Worm (Caenorhabditis elegans): Measurements from ENCODE around the gene cest-17.

Gene cest-17

DNA sequence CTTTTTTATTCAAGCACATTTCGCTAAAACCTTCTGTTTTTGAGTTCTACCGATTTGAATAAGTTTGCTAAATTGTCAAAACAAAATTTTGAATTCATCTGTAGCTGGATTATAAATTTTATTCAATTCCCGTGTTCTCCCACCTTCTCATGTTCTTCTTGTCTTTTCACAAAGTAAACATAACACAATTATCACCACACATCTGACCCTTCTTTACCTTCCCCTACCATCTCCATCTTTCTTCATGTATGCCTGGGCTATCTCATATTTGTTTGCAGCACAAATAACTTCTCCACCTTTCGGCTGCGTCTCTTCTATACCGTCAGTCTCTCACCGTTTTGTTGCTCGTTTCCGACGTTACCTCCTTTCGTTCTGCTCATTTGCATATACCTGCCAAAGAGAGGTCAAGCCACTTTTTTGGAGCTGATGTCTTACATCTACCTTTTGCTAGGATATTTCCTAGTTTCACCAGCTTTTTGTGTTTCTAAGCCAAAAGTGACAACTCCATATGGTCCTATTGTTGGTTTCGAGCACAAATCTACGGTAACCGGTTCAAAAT is at the start of gene cest-17:
Gene cest-17, plus strand, starts transcription at position 248 of the 559 bp plus-strand sequence.
- TF ChIP-seq him-1 (tag; optimal IDR thresholded peaks at IDR 0.05) (no peak), W03F9.2 (tag; optimal IDR thresholded peaks at IDR 0.05) (no peak), dao-5 (tag; optimal IDR thresholded peaks at IDR 0.05) (no peak)

DNA sequence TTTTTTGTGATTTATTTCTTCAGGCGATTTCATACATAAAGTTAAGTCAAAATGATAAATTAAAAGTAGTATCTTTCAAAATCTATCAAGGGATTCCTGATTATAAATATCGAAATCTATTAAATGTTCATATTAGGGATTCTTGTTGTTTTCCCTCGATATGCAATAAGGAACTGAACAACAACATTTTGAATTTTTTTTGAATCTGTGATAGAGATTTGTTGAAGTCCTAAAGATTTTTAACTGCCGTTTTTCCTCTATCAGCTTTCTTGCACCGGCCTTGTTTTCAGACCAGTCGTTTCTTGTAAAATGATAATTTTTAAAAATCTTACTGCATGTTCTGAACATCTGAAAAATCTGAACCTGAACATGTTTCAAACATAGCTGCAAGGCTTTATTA is 47.4 kb upstream of the cest-17 start:
- no peak for TF ChIP-seq W03F9.2 (tag; optimal IDR thresholded peaks at IDR 0.05)
- no peak for TF ChIP-seq dao-5 (tag; optimal IDR thresholded peaks at IDR 0.05)
- TF ChIP-seq him-1 (tag; optimal IDR thresholded peaks at IDR 0.05), result no peak

DNA sequence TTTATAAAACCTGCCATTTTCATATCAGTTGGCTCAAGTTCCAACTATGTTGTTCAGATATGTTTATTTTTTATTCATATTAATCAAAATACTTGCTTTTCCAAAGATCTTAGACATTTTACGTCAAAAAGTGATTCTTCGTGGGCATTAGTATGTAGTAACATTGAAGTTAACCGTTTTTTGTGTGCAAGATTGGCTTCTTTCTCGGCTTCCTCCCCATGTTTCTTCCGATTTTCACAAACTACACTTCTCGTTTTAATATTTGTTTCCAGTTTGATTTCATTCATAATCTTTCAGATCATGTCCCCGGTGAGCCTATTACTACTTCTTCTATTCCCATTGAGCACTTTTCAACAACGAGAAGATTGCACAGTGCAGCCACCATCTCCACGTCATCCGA is 45.7 kb upstream of the cest-17 start, which contains the start of gene sul-2:
Gene sul-2, plus strand, starts transcription at position 301 of the 400 bp plus-strand sequence.
- TF ChIP-seq W03F9.2 (tag; optimal IDR thresholded peaks at IDR 0.05) (no peak), him-1 (tag; optimal IDR thresholded peaks at IDR 0.05) (no peak), dao-5 (tag; optimal IDR thresholded peaks at IDR 0.05) (no peak)

DNA sequence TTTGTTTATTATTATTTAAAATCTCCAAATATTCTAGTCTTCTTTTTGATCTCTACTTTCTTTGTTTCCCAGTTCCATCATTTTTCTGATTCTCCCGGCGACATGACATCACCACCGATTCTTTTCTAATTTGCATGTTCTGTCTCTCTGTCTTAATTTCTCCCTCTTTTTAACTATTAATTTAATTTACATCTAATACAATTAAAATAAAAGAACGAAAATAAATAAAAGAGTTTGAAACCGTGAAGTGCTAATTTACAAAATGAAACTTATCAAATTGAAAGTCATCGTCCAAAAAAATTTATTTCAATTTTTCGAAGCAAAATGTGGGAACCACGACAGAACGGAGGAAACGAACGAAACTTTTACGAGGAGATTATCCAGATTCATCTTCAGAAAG is 43.5 kb upstream of the cest-17 start, which contains the start of gene F20D6.6:
Gene F20D6.6, plus strand, starts transcription at position 301 of the 400 bp plus-strand sequence.
- TF ChIP-seq him-1 (tag; optimal IDR thresholded peaks at IDR 0.05) (no peak), W03F9.2 (tag; optimal IDR thresholded peaks at IDR 0.05) (no peak), dao-5 (tag; optimal IDR thresholded peaks at IDR 0.05) (no peak)

DNA sequence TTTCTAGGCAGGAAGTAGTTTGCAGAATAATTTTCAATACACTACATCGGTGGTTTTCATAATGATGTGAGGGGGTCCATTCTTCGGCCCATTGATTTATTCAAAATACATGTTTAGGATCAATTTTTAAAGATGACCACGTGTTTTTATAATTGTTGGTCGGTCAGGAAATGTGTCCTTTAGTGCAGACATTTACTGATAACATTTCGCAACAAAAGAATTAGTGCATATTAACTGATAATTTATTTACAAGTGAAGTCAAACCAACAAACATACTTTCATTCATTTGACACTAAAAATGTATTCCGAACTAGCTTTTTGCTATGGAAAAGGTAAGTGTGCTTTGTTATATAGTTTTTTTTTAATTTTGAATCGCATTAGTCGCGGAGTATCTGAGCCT is 41.4 kb upstream of the cest-17 start, which contains the start of gene F20D6.5:
Gene F20D6.5, plus strand, starts transcription at position 259 of the 400 bp plus-strand sequence.
- no peak for TF ChIP-seq him-1 (tag; optimal IDR thresholded peaks at IDR 0.05)
- no peak for TF ChIP-seq W03F9.2 (tag; optimal IDR thresholded peaks at IDR 0.05)
- TF ChIP-seq dao-5 (tag; optimal IDR thresholded peaks at IDR 0.05), result no peak

DNA sequence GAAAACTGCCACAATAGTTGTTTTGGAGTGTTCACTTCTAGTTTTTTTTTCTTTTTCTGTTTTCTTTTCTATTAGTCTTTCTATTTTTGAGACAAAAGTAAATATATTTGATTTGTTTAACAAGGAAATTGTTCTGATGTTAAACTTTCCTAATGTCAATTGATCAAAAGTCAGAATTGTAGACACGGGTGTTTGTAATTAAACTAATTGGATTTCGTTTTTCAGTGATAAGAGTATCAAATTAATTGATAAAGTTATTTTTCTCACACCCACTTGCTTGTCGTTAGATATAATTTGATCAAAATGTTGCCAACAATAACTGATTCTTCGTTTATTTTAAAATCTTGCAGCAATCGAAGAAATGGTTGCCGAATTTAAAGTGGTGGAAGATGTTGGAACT is 39.9 kb upstream of the cest-17 start:
- TF ChIP-seq him-1 (tag; optimal IDR thresholded peaks at IDR 0.05), result no peak
- TF ChIP-seq dao-5 (tag; optimal IDR thresholded peaks at IDR 0.05), result no peak
- TF ChIP-seq W03F9.2 (tag; optimal IDR thresholded peaks at IDR 0.05), result no peak

DNA sequence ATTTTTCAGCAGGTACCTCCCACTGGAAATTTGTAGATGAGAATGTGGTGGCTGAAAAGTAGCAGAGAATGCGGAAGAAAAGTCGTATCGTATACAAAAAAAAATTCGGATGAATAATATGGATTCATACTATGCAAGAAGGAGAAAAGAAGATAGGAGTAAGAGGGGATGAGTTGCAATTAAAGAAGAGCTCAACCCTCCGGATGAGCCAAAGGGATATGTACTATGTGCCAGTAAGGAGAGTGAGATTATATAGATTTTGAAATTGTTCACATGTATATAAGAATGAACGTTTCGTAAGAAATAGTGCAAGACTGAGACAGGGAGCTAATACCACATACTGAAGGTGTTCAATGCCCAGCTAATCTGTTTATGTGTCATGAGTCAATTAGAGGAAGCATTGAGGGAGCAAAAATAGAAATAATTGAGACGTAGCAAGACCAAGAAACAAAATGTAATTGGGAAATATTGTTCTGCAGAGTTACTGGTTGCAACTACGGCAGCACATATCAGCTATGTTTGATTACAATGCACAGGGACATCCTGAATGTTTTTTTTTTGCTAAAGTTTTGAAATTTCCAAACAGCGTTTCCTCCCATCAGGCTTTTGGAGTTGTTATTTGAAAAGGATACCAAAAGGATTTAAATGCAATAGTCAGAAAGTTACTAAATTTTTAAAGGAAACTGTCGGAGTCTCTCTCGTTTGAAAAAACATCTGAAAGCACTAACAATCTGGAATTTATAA is 34.7 kb upstream of the cest-17 start, which contains the start of gene F20D6.8:
Gene F20D6.8, minus strand, starts transcription at position 51 of the 744 bp plus-strand sequence.
- no peak for TF ChIP-seq dao-5 (tag; optimal IDR thresholded peaks at IDR 0.05)
- TF ChIP-seq W03F9.2 (tag; optimal IDR thresholded peaks at IDR 0.05), result no peak
- TF ChIP-seq him-1 (tag; optimal IDR thresholded peaks at IDR 0.05), result no peak

DNA sequence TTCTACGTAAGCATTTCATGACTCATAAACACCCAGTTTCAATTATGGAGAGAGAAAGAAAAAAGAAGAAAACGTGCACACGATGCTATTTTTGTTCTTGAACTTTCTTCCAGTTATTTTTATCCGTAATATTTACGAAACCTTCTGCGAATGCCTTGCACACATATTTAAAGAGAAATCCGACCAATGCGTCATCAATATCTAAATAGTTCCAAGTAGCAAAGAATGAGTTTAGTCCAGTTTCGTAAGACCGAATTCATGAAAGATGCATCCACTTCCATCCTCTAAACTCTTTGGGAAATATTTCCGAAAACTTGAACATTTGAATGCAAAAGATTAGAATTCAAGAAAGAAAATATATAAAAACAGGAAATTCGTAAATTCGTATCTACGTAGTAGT is 34.0 kb upstream of the cest-17 start:
- TF ChIP-seq him-1 (tag; optimal IDR thresholded peaks at IDR 0.05) (no peak), W03F9.2 (tag; optimal IDR thresholded peaks at IDR 0.05) (no peak), dao-5 (tag; optimal IDR thresholded peaks at IDR 0.05) (no peak)

DNA sequence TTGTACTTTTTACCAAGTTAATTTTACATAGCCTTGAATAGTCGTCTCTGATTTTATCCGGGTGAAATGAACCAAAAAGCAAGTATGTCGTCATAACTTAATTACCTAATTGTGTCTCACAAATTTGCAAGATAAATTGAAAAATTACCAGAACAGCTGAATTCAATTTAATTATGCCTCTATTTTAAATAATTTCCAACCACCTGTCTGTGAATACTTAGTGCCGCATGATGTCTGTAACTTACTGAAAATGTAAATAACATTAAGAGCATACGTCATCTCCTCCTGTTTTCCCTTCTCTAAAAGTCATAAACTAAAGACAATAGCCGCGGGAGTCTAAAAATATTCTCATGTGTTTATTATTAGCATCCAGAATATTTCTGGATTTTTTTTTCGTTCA is 32.8 kb upstream of the cest-17 start:
- no peak for TF ChIP-seq him-1 (tag; optimal IDR thresholded peaks at IDR 0.05)
- TF ChIP-seq W03F9.2 (tag; optimal IDR thresholded peaks at IDR 0.05), result no peak
- TF ChIP-seq dao-5 (tag; optimal IDR thresholded peaks at IDR 0.05), result no peak

DNA sequence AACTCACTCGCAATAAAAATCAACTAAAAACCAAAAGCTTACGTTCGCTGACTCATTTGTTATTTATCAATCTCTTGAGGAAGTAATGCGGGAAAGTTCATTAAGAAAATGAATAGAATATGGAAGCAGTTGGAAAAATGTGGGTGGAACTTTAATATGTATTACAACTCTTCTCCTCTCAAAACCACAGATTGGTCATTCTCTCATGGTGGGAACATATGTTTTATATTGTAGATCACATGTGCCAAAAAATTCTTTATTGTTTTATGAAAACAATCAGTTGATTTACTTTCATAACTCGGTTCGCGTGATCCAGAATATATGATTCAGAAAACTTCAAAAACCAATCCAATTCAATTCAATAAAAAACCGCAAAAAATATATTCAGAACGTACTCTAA is 31.4 kb upstream of the cest-17 start:
- no peak for TF ChIP-seq dao-5 (tag; optimal IDR thresholded peaks at IDR 0.05)
- TF ChIP-seq W03F9.2 (tag; optimal IDR thresholded peaks at IDR 0.05), result no peak
- TF ChIP-seq him-1 (tag; optimal IDR thresholded peaks at IDR 0.05), result no peak

DNA sequence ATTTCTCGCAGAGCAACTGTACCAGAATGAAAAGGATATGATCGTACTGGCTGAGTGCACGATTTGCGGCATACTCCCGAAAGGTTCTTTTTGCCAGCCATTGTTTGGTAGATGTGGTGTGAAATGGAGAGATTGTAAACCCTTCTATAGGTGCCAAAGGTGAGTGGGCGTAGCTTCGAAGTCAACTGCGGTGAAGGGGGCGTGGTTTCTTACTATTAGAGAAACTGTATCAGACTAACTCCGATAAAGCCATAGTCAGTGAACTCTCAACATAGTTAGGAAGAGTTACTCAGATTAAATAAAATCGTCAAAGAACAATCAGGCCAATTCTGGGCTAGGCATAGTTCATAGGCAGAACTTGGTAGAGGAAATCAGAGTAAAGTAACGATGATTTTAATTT is 25.8 kb upstream of the cest-17 start, which contains the start of gene F20D6.9:
Gene F20D6.9, minus strand, starts transcription at position 101 of the 400 bp plus-strand sequence.
- TF ChIP-seq dao-5 (tag; optimal IDR thresholded peaks at IDR 0.05) (no peak), him-1 (tag; optimal IDR thresholded peaks at IDR 0.05) (no peak), W03F9.2 (tag; optimal IDR thresholded peaks at IDR 0.05) (no peak)

DNA sequence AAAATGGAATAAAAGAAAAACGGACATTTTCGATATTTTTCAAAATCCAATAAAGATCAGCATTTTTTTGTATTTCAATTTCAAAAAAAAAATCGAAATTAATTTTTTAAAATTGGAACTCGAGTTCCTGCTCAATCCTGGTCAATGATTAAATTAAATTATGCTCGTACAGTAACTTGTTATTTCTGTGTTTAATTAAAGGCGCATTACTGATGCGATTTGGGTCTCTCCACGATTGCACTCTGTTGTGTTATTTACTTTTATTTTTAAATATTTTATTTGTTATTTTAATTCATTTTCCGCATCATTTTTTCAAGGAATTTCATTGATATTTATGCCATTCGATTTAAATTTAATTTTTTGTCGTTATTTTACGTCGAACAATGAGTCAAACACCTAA is 24.9 kb upstream of the cest-17 start:
- TF ChIP-seq dao-5 (tag; optimal IDR thresholded peaks at IDR 0.05), result no peak
- no peak for TF ChIP-seq him-1 (tag; optimal IDR thresholded peaks at IDR 0.05)
- TF ChIP-seq W03F9.2 (tag; optimal IDR thresholded peaks at IDR 0.05), result no peak

DNA sequence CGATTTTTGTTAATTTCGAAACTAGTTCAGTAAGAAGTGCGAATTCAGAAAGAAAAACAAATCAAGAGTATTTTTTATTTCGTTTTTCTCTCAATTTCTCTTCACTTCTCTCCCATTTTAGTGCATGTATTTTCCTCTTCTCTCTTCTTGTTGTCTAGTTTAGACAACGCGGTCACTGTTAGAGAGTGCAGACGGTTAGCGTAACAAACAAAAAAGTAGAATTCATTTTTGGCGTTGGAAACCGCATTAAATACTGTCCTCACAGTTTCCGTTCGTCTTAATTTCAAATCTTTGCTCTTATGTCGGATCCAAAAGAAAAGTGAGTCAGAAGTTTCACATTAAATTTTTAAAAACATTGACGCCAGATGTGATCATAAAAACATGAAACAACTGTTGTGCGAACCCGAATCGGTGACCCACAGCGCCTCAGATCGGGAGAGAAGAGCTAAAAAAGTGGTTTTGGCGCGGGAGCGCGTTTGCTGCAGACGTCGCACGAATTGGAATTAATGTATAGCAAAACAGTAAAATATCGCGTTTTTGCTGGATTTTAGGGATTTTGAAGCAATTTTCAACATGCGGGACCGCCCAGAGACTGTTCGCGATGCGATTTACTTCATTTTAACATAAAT is 24.1 kb upstream of the cest-17 start, which contains the start of gene srp-7:
Gene srp-7, plus strand, starts transcription at position 213 of the 629 bp plus-strand sequence.
- TF ChIP-seq him-1 (tag; optimal IDR thresholded peaks at IDR 0.05) (no peak), W03F9.2 (tag; optimal IDR thresholded peaks at IDR 0.05) (no peak), dao-5 (tag; optimal IDR thresholded peaks at IDR 0.05) (no peak)

DNA sequence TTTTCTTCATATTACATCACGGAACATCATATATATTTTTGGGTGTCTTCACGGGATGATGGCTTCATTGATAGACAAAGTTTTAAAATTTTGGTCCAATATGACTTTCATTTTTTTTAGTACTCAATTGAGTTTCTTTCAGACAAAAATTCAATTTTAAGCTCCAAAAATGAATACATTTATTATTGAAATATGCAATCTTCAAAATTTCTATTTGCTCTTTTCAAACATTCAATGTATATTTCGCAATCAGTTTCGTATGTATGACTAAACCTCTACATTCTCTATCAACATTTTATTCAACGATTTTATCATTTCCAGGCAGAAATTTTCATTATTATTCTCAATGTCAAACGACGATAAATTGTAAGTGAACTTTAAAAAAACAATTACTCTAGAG is 19.7 kb upstream of the cest-17 start, which contains the start of gene srp-8:
Gene srp-8, plus strand, starts transcription at position 301 of the 400 bp plus-strand sequence.
- TF ChIP-seq him-1 (tag; optimal IDR thresholded peaks at IDR 0.05), result no peak
- TF ChIP-seq W03F9.2 (tag; optimal IDR thresholded peaks at IDR 0.05), result no peak
- TF ChIP-seq dao-5 (tag; optimal IDR thresholded peaks at IDR 0.05), result no peak
